Fruit fly (Drosophila melanogaster) whole organism, embryonic: Measurements from ENCODE around the gene CG34180.

Experiments used
- Aef1 ChIP-seq: fragments of 200-800 bp; sonication (Bioruptor generic); IDR thresholded peaks from 3 replicates; pipeline ENCODE4 v1.3.6; 2022; ENCODE audit warnings: missing biosample characterization, missing genetic modification characterization
- Asciz ChIP-seq: fragments of 200-800 bp; sonication (Bioruptor generic); optimal IDR thresholded peaks from 2 replicates; lab custom pipeline; 2017; ENCODE audit warnings: missing biosample characterization, mild to moderate bottlenecking, missing genetic modification characterization, missing genetic modification reagents
- Bgb ChIP-seq: fragments of 200-800 bp; sonication (Bioruptor generic); IDR thresholded peaks from 2 replicates; pipeline ENCODE4 v1.3.6; 2022; ENCODE audit warnings: missing biosample characterization, missing genetic modification characterization; ENCODE audit not compliant: partially characterized antibody
- C15 ChIP-seq: fragments of 200-800 bp; sonication (Bioruptor generic); IDR thresholded peaks from 3 replicates; pipeline ENCODE4 v1.3.6; 2022; ENCODE audit warnings: missing biosample characterization, missing genetic modification characterization
- CG11093 ChIP-seq: fragments of 200-800 bp; sonication (Bioruptor generic); IDR thresholded peaks from 3 replicates; pipeline ENCODE4 v1.3.6; 2022; ENCODE audit warnings: missing biosample characterization, missing genetic modification characterization
- CG11695 ChIP-seq: fragments of 200-800 bp; sonication (Bioruptor generic); IDR thresholded peaks from 3 replicates; pipeline ENCODE4 v1.3.6; 2022; ENCODE audit warnings: missing biosample characterization, missing genetic modification characterization
- CG13894 ChIP-seq: fragments of 200-800 bp; sonication (Bioruptor generic); optimal IDR thresholded peaks from 3 replicates; lab custom pipeline; 2018; ENCODE audit warnings: missing biosample characterization, mild to moderate bottlenecking, missing genetic modification characterization, moderate library complexity
- CG15696 ChIP-seq: fragments of 200-800 bp; sonication (Bioruptor generic); optimal IDR thresholded peaks from 2 replicates; lab custom pipeline; 2019; ENCODE audit warnings: missing biosample characterization, mild to moderate bottlenecking, missing genetic modification characterization, moderate library complexity
- CG1647 ChIP-seq: fragments of 200-800 bp; sonication (Bioruptor generic); optimal IDR thresholded peaks from 3 replicates; lab custom pipeline; 2016; ENCODE audit warnings: missing biosample characterization, missing genetic modification characterization
- CG31388 ChIP-seq: fragments of 200-800 bp; sonication (Bioruptor generic); optimal IDR thresholded peaks from 2 replicates; lab custom pipeline; 2016; ENCODE audit warnings: missing biosample characterization, missing genetic modification characterization
- CG31441 ChIP-seq: fragments of 200-800 bp; sonication (Bioruptor generic); IDR thresholded peaks from 2 replicates; pipeline ENCODE4 v1.3.6; 2022; ENCODE audit warnings: missing biosample characterization, missing genetic modification characterization
- CG34422 ChIP-seq: fragments of 200-800 bp; sonication (Bioruptor generic); IDR thresholded peaks from 3 replicates; pipeline ENCODE4 v1.3.6; 2022; ENCODE audit warnings: missing biosample characterization, missing genetic modification characterization
- CG4404 ChIP-seq: fragments of 200-800 bp; sonication (Bioruptor generic); IDR thresholded peaks from 2 replicates; pipeline ENCODE4 v1.3.6; 2022; ENCODE audit warnings: missing biosample characterization, missing genetic modification characterization
- CG5953 ChIP-seq: fragments of 200-800 bp; sonication (Bioruptor generic); IDR thresholded peaks from 2 replicates; pipeline ENCODE4 v1.3.6; 2022; ENCODE audit warnings: missing biosample characterization, missing genetic modification characterization
- CG6272 ChIP-seq: fragments of 200-800 bp; sonication (Bioruptor generic); IDR thresholded peaks from 2 replicates; pipeline ENCODE4 v1.3.6; 2022; ENCODE audit warnings: missing biosample characterization, missing genetic modification characterization
- CG8290 ChIP-seq, 3 experiments: fragments of 200-800 bp; sonication (Bioruptor generic); optimal IDR thresholded peaks; 2 replicates each; lab custom pipeline; 2016 to 2019; ENCODE audit warnings: missing biosample characterization in 3 of 3, missing genetic modification characterization in 3 of 3, mild to moderate bottlenecking in 2 of 3, moderate library complexity in 1 of 3
- Fer2 ChIP-seq: fragments of 200-800 bp; sonication (Bioruptor generic); optimal IDR thresholded peaks from 2 replicates; lab custom pipeline; 2018; ENCODE audit warnings: missing biosample characterization, mild to moderate bottlenecking, missing genetic modification characterization, moderate library complexity
- HLH3B ChIP-seq: fragments of 200-800 bp; sonication (Bioruptor generic); IDR thresholded peaks from 2 replicates; pipeline ENCODE4 v1.3.6; 2022; ENCODE audit warnings: missing biosample characterization, missing genetic modification characterization
- Hand ChIP-seq: fragments of 200-800 bp; sonication (Bioruptor generic); optimal IDR thresholded peaks from 2 replicates; lab custom pipeline; 2017; ENCODE audit warnings: mild to moderate bottlenecking, missing biosample characterization, missing genetic modification reagents, missing genetic modification characterization
- Hr51 ChIP-seq, 2 experiments: fragments of 200-800 bp; sonication (Bioruptor generic); optimal IDR thresholded peaks; 2 replicates in 1 of 2; 3 replicates in 1 of 2; lab custom pipeline; 2016 to 2018; ENCODE audit warnings: missing biosample characterization in 2 of 2, missing genetic modification characterization in 2 of 2, mild to moderate bottlenecking in 1 of 2, moderate library complexity in 1 of 2
- Jarid2 ChIP-seq: fragments of 200-800 bp; sonication (Bioruptor generic); optimal IDR thresholded peaks from 3 replicates; lab custom pipeline; 2017; ENCODE audit warnings: mild to moderate bottlenecking, missing biosample characterization, missing genetic modification reagents, missing genetic modification characterization
- Mes4 ChIP-seq: fragments of 200-800 bp; sonication (Bioruptor generic); optimal IDR thresholded peaks from 2 replicates; lab custom pipeline; 2016; ENCODE audit warnings: missing biosample characterization, missing genetic modification characterization
- Neu2 ChIP-seq: fragments of 200-800 bp; sonication (Bioruptor generic); optimal IDR thresholded peaks from 3 replicates; lab custom pipeline; 2016; ENCODE audit warnings: missing biosample characterization, missing genetic modification characterization, borderline replicate concordance
- Nf-YB ChIP-seq: fragments of 200-800 bp; sonication (Bioruptor generic); optimal IDR thresholded peaks from 3 replicates; lab custom pipeline; 2019; ENCODE audit warnings: missing biosample characterization, mild to moderate bottlenecking, missing genetic modification characterization, moderate library complexity
- ase ChIP-seq: fragments of 200-800 bp; sonication (Bioruptor generic); IDR thresholded peaks from 3 replicates; pipeline ENCODE4 v1.3.6; 2022; ENCODE audit warnings: missing biosample characterization, missing genetic modification characterization
- ato ChIP-seq: fragments of 200-800 bp; sonication (Bioruptor generic); IDR thresholded peaks from 2 replicates; pipeline ENCODE4 v1.3.6; 2022; ENCODE audit warnings: missing biosample characterization, missing genetic modification characterization; ENCODE audit not compliant: partially characterized antibody
- chif ChIP-seq, 2 experiments: fragments of 200-800 bp; sonication (Bioruptor generic); optimal IDR thresholded peaks; 3 replicates each; lab custom pipeline; 2016; ENCODE audit warnings: missing biosample characterization in 2 of 2, missing genetic modification characterization in 2 of 2
- croc ChIP-seq: fragments of 200-800 bp; sonication (Bioruptor generic); conservative IDR thresholded peaks from 3 replicates; pipeline ENCODE4 v1.3.6; 2022; ENCODE audit warnings: missing biosample characterization, missing genetic modification characterization
- dati ChIP-seq: fragments of 200-800 bp; sonication (Bioruptor generic); IDR thresholded peaks from 2 replicates; pipeline ENCODE4 v1.3.6; 2022; ENCODE audit warnings: missing biosample characterization, missing genetic modification characterization
- exex ChIP-seq: fragments of 200-800 bp; sonication (Bioruptor generic); optimal IDR thresholded peaks from 4 replicates; lab custom pipeline; 2018; ENCODE audit warnings: missing biosample characterization, mild to moderate bottlenecking, missing genetic modification characterization, moderate library complexity
- ftz-f1 ChIP-seq: fragments of 200-800 bp; sonication (Bioruptor generic); optimal IDR thresholded peaks from 2 replicates; lab custom pipeline; 2016; ENCODE audit warnings: missing biosample characterization, missing genetic modification characterization
- hb ChIP-seq: fragments of 200-800 bp; sonication (Bioruptor generic); IDR thresholded peaks from 3 replicates; pipeline ENCODE4 v1.3.6; 2022; ENCODE audit warnings: missing biosample characterization, missing genetic modification characterization; ENCODE audit not compliant: partially characterized antibody
- her ChIP-seq: fragments of 200-800 bp; sonication (Bioruptor generic); optimal IDR thresholded peaks from 2 replicates; lab custom pipeline; 2016; ENCODE audit warnings: missing biosample characterization, missing genetic modification characterization
- insv ChIP-seq, 2 experiments: fragments of 200-800 bp; sonication (Bioruptor generic); optimal IDR thresholded peaks; 3 replicates each; lab custom pipeline; 2016 to 2018; ENCODE audit warnings: missing biosample characterization in 2 of 2, missing genetic modification characterization in 2 of 2
- lab ChIP-seq: fragments of 200-800 bp; sonication (Bioruptor generic); optimal IDR thresholded peaks from 3 replicates; lab custom pipeline; 2017; ENCODE audit warnings: missing biosample characterization, missing genetic modification characterization, mild to moderate bottlenecking, moderate library complexity, missing genetic modification reagents
- lilli ChIP-seq: fragments of 200-800 bp; sonication (Bioruptor generic); optimal IDR thresholded peaks from 3 replicates; lab custom pipeline; 2016; ENCODE audit warnings: missing biosample characterization, missing genetic modification characterization
- nerfin-2 ChIP-seq: fragments of 200-800 bp; sonication (Bioruptor generic); IDR thresholded peaks from 2 replicates; pipeline ENCODE4 v1.3.6; 2022; ENCODE audit warnings: missing biosample characterization, missing genetic modification characterization; ENCODE audit not compliant: partially characterized antibody
- oc ChIP-seq: fragments of 200-800 bp; sonication (Bioruptor generic); optimal IDR thresholded peaks from 2 replicates; lab custom pipeline; 2018; ENCODE audit warnings: missing biosample characterization, mild to moderate bottlenecking, missing genetic modification characterization, moderate library complexity
- p53 ChIP-seq: fragments of 200-800 bp; sonication (Bioruptor generic); optimal IDR thresholded peaks from 2 replicates; lab custom pipeline; 2016; ENCODE audit warnings: missing biosample characterization, missing genetic modification characterization
- row ChIP-seq: fragments of 200-800 bp; sonication (Bioruptor generic); IDR thresholded peaks from 3 replicates; pipeline ENCODE4 v1.3.6; 2022; ENCODE audit warnings: missing biosample characterization, missing genetic modification characterization
- run ChIP-seq: fragments of 200-800 bp; sonication (Bioruptor generic); optimal IDR thresholded peaks from 3 replicates; lab custom pipeline; 2018; ENCODE audit warnings: missing biosample characterization, mild to moderate bottlenecking, missing genetic modification characterization
- sc ChIP-seq, 3 experiments: fragments of >200 bp in 2 of 3; fragments of 200-800 bp in 1 of 3; sonication (Bioruptor generic) in 1 of 3; optimal IDR thresholded peaks; 2 replicates in 2 of 3; 3 replicates in 1 of 3; lab custom pipeline; 2017; ENCODE audit warnings: mild to moderate bottlenecking in 1 of 3, missing biosample characterization in 1 of 3, missing genetic modification characterization in 1 of 3, missing genetic modification reagents in 1 of 3
- schlank ChIP-seq: fragments of 200-800 bp; sonication (Bioruptor generic); optimal IDR thresholded peaks from 2 replicates; lab custom pipeline; 2018; ENCODE audit warnings: missing biosample characterization, mild to moderate bottlenecking, missing genetic modification characterization
- sens ChIP-seq: fragments of 200-800 bp; sonication (Bioruptor generic); peaks from one replicate; lab custom pipeline; 2016; ENCODE audit warnings: missing biosample characterization, missing genetic modification characterization
- sisA ChIP-seq: fragments of 200-800 bp; sonication (Bioruptor generic); IDR thresholded peaks from 2 replicates; pipeline ENCODE4 v1.3.6; 2022; ENCODE audit warnings: missing biosample characterization, missing genetic modification characterization
- sna ChIP-seq: fragments of 200-800 bp; sonication (Bioruptor generic); IDR thresholded peaks from 2 replicates; pipeline ENCODE4 v1.3.6; 2022; ENCODE audit warnings: missing biosample characterization, missing genetic modification characterization; ENCODE audit not compliant: partially characterized antibody
- tna ChIP-seq: fragments of 200-800 bp; sonication (Bioruptor generic); IDR thresholded peaks from 2 replicates; pipeline ENCODE4 v1.3.6; 2022; ENCODE audit warnings: missing biosample characterization, missing genetic modification characterization; ENCODE audit not compliant: partially characterized antibody
- trem ChIP-seq: fragments of 200-800 bp; optimal IDR thresholded peaks from 3 replicates; lab custom pipeline; 2019; ENCODE audit warnings: missing biosample characterization, mild to moderate bottlenecking, missing genetic modification characterization, moderate library complexity
- vvl ChIP-seq: fragments of 200-800 bp; sonication (Bioruptor generic); IDR thresholded peaks from 2 replicates; pipeline ENCODE4 v1.3.6; 2022; ENCODE audit warnings: missing biosample characterization, missing genetic modification characterization

Gene CG34180

dm6 chr2L:6051212-6051621 lies 9.1 kb upstream of the CG34180 start (continued):
- TF ChIP-seq dati (peak; percentile 44; the same call in 1 of the 2 replicates), croc (peak; percentile 82), exex (peak; percentile 82), ato (no peak), CG15696 (tag; lab: Kevin White, UChicago) (peak; percentile 89), Asciz (peak; percentile 95), CG34422 (GFP tag; lab: Robert Waterston, UW) (peak; percentile 92), sc (optimal IDR thresholded peaks at IDR 0.05; lab: Kevin White, UChicago) (no peak), sc (GFP tag; optimal IDR thresholded peaks at IDR 0.05; lab: Kevin White, UChicago) (peak; percentile 78), CG31388 (peak; percentile 71), HLH3B (GFP tag; lab: Robert Waterston, UW) (peak; percentile 95), p53 (peak; percentile 90), sisA (GFP tag; lab: Robert Waterston, UW) (peak; percentile 76), ftz-f1 (GFP tag; lab: Kevin White, UChicago) (peak; percentile 79), chif (GFP tag; optimal IDR thresholded peaks at IDR 0.05; lab: Kevin White, UChicago) (peak; percentile 92 to 93), Fer2 (tag; lab: Kevin White, UChicago) (peak; percentile 91), CG5953 (GFP tag; lab: Robert Waterston, UW) (peak; percentile 90), sens (GFP tag; lab: Kevin White, UChicago) (peak; percentile 99), CG31441 (GFP tag; lab: Robert Waterston, UW) (peak; percentile 96), Nf-YB (GFP tag; lab: Kevin White, UChicago) (peak; percentile 85), C15 (peak; percentile 82; the same call in 1 of the 3 replicates), CG6272 (GFP tag; lab: Robert Waterston, UW) (peak; percentile 58; the same call in 1 of the 2 replicates), CG13894 (tag; lab: Kevin White, UChicago) (peak; percentile 97), Bgb (GFP tag; lab: Robert Waterston, UW) (no peak), CG11093 (GFP tag; lab: Robert Waterston, UW) (peak; percentile 73), CG4404 (peak; percentile 41; the same call in 1 of the 2 replicates), lab (GFP tag; lab: Kevin White, UChicago) (peak; percentile 98), Hand (GFP tag; lab: Kevin White, UChicago) (peak; percentile 98), row (GFP tag; lab: Robert Waterston, UW) (peak; percentile 97), CG8290 (GFP tag; optimal IDR thresholded peaks at IDR 0.05; lab: Kevin White, UChicago) (peak; percentile 88), CG8290 (tag; optimal IDR thresholded peaks at IDR 0.05; lab: Kevin White, UChicago) (peak; percentile 84 to 98), tna (GFP tag; lab: Robert Waterston, UW) (no peak), CG11695 (peak; percentile 97), schlank (tag; lab: Kevin White, UChicago) (peak; percentile 95), ase (GFP tag; lab: Robert Waterston, UW) (peak; percentile 83), hb (GFP tag; lab: Robert Waterston, UW) (no peak), lilli (GFP tag; lab: Kevin White, UChicago) (peak; percentile 97), Hr51 (GFP tag; optimal IDR thresholded peaks at IDR 0.05; lab: Kevin White, UChicago) (peak; percentile 90 to 98), her (GFP tag; lab: Kevin White, UChicago) (peak; percentile 95), nerfin-2 (GFP tag; lab: Robert Waterston, UW) (no peak), CG1647 (GFP tag; lab: Kevin White, UChicago) (peak; percentile 94), oc (tag; lab: Kevin White, UChicago) (peak; percentile 96), trem (tag; lab: Kevin White, UChicago) (peak; percentile 93), Neu2 (GFP tag; lab: Kevin White, UChicago) (peak; percentile 58), Jarid2 (GFP tag; lab: Kevin White, UChicago) (peak; percentile 79), sna (GFP tag; lab: Robert Waterston, UW) (no peak), Aef1 (GFP tag; lab: Robert Waterston, UW) (peak; percentile 83), Mes4 (GFP tag; lab: Kevin White, UChicago) (peak; percentile 94), run (tag; lab: Kevin White, UChicago) (peak; percentile 94), vvl (GFP tag; lab: Robert Waterston, UW) (peak; percentile 99), insv (GFP tag; optimal IDR thresholded peaks at IDR 0.05; lab: Kevin White, UChicago) (peak; percentile 5 to 77)
